Worm (Caenorhabditis elegans): Measurements from ENCODE around the gene afmd-2.

afmd-2 gene

ce11 chrIV:13508924-13509323, at the start of gene afmd-2:
Gene afmd-2 (plus strand): TSS chrIV:13509224.
- TF ChIP-seq F16B12.6 (tag; optimal IDR thresholded peaks at IDR 0.05) (no peak), swsn-7 (tag; optimal IDR thresholded peaks at IDR 0.05) (no peak), xbp-1 (tag; optimal IDR thresholded peaks at IDR 0.05) (no peak), egl-27 (tag; optimal IDR thresholded peaks at IDR 0.05) (no peak), dpl-1 (GFP tag; optimal IDR thresholded peaks at IDR 0.05) (no peak), pax-3 (tag; optimal IDR thresholded peaks at IDR 0.05) (no peak), ces-1 (GFP tag; optimal IDR thresholded peaks at IDR 0.05) (no peak), alr-1 (tag; optimal IDR thresholded peaks at IDR 0.05; ENCODE audit: borderline replicate concordance) (no peak), Y116A8C.19 (tag; optimal IDR thresholded peaks at IDR 0.05; ENCODE audit: borderline replicate concordance) (no peak), unc-30 (tag; optimal IDR thresholded peaks at IDR 0.05) (no peak), nhr-76 (tag; optimal IDR thresholded peaks at IDR 0.05) (no peak), snpc-4 (tag; optimal IDR thresholded peaks at IDR 0.05) (no peak), sup-37 (GFP tag; optimal IDR thresholded peaks at IDR 0.05) (no peak), aly-2 (tag; optimal IDR thresholded peaks at IDR 0.05) (no peak), lin-15B (tag; optimal IDR thresholded peaks at IDR 0.05) (no peak), zag-1 (tag; optimal IDR thresholded peaks at IDR 0.05) (no peak), lir-3 (tag; optimal IDR thresholded peaks at IDR 0.05; ENCODE audit: poor library complexity) (no peak)

- TF ChIP-seq vab-15 (tag; optimal IDR thresholded peaks at IDR 0.05) (no peak), unc-98 (GFP tag; IDR thresholded peaks at IDR 0.05) (no peak), egl-27 (tag; optimal IDR thresholded peaks at IDR 0.05) (no peak), mab-9 (GFP tag; IDR thresholded peaks at IDR 0.05) (no peak), ceh-90 (tag; optimal IDR thresholded peaks at IDR 0.05) (no peak), dpl-1 (GFP tag; optimal IDR thresholded peaks at IDR 0.05) (no peak), ceh-63 (GFP tag; optimal IDR thresholded peaks at IDR 0.05) (no peak), lin-39 (tag; optimal IDR thresholded peaks at IDR 0.05) (no peak), mef-2 (tag; optimal IDR thresholded peaks at IDR 0.05) (no peak), isw-1 (GFP tag; IDR thresholded peaks at IDR 0.05) (no peak), Y116A8C.19 (tag; optimal IDR thresholded peaks at IDR 0.05; ENCODE audit: borderline replicate concordance) (no peak), nhr-20 (tag; optimal IDR thresholded peaks at IDR 0.05) (no peak), sox-4 (tag; optimal IDR thresholded peaks at IDR 0.05) (no peak), tlp-1 (tag; optimal IDR thresholded peaks at IDR 0.05) (no peak), efl-1 (optimal IDR thresholded peaks at IDR 0.05) (no peak), efl-1 (GFP tag; optimal IDR thresholded peaks at IDR 0.05 in 1 of 2) (no peak), ces-1 (GFP tag; optimal IDR thresholded peaks at IDR 0.05) (no peak), zag-1 (tag; optimal IDR thresholded peaks at IDR 0.05) (no peak)
Measured at ce11 chrIV:13460876-13461275, 48.1 kb upstream of the afmd-2 start, which contains the start of gene Y38H8A.12. Gene Y38H8A.12 (minus strand): TSS chrIV:13460976.

- TF ChIP-seq lsy-2 (tag; optimal IDR thresholded peaks at IDR 0.05) (no peak), skn-1 (tag; optimal IDR thresholded peaks at IDR 0.05) (no peak), zip-4 (GFP tag; optimal IDR thresholded peaks at IDR 0.05) (no peak), swsn-7 (tag; optimal IDR thresholded peaks at IDR 0.05) (no peak), mep-1 (tag; optimal IDR thresholded peaks at IDR 0.05) (no peak), nhr-19 (GFP tag; conservative IDR thresholded peaks at IDR 0.05) (no peak), nhr-237 (tag; optimal IDR thresholded peaks at IDR 0.05) (no peak)
Measured at ce11 chrIV:13465797-13466196, 43.2 kb upstream of the afmd-2 start, which contains the start of gene fezf-1. Gene fezf-1 (plus strand): TSS chrIV:13466097.

- TF ChIP-seq fkh-8 (tag; optimal IDR thresholded peaks at IDR 0.05) (no peak), zip-4 (GFP tag; optimal IDR thresholded peaks at IDR 0.05) (no peak), mab-9 (GFP tag; IDR thresholded peaks at IDR 0.05) (no peak), ztf-11 (tag; optimal IDR thresholded peaks at IDR 0.05) (no peak), irx-1 (tag; optimal IDR thresholded peaks at IDR 0.05) (no peak), sox-4 (tag; optimal IDR thresholded peaks at IDR 0.05) (no peak), lir-3 (tag; optimal IDR thresholded peaks at IDR 0.05; ENCODE audit: poor library complexity) (no peak), nhr-28 (tag; optimal IDR thresholded peaks at IDR 0.05) (no peak), swsn-7 (tag; optimal IDR thresholded peaks at IDR 0.05) (no peak), hlh-17 (GFP tag; optimal IDR thresholded peaks at IDR 0.05; ENCODE audit: borderline replicate concordance) (no peak), nhr-47 (tag; optimal IDR thresholded peaks at IDR 0.05) (no peak)
Measured at ce11 chrIV:13472011-13472410, 37.0 kb upstream of the afmd-2 start, which contains the start of the genes ttbk-8.1 and Y38H8A.4. Gene ttbk-8.1 (plus strand): TSS chrIV:13472311. Gene Y38H8A.4 (minus strand): TSS chrIV:13472376.

Measured in whole organism, L1 larva.